Worm (Caenorhabditis elegans): ENCODE measurements around the gene mak-1.

Gene mak-1

ce11 chrII:8743379-8744173 is at the start of gene mak-1:
TSS of gene mak-1 (plus strand) at chrII:8744071.
- TF ChIP-seq nhr-76 (tag; optimal IDR thresholded peaks at IDR 0.05) (no peak), lin-35 (GFP tag; optimal IDR thresholded peaks at IDR 0.05) (peak; percentile 26 to 56), blmp-1 (tag; optimal IDR thresholded peaks at IDR 0.05) (peak; percentile 56), snu-23 (GFP tag; optimal IDR thresholded peaks at IDR 0.05) (peak; percentile 67), mef-2 (tag; optimal IDR thresholded peaks at IDR 0.05) (no peak), ceh-82 (tag; optimal IDR thresholded peaks at IDR 0.05) (no peak), nhr-71 (tag; optimal IDR thresholded peaks at IDR 0.05) (peak; percentile 60), lin-15B (tag; optimal IDR thresholded peaks at IDR 0.05) (no peak), mab-9 (GFP tag; IDR thresholded peaks at IDR 0.05) (no peak), lin-13 (GFP tag; optimal IDR thresholded peaks at IDR 0.05) (no peak), nhr-84 (tag; optimal IDR thresholded peaks at IDR 0.05) (no peak), nhr-77 (tag; optimal IDR thresholded peaks at IDR 0.05) (no peak), C34B4.2 (tag; optimal IDR thresholded peaks at IDR 0.05) (no peak), nhr-90 (tag; optimal IDR thresholded peaks at IDR 0.05; ENCODE audit: poor library complexity) (peak; percentile 39), elt-2 (tag; optimal IDR thresholded peaks at IDR 0.05) (peak; percentile 71), mep-1 (tag; optimal IDR thresholded peaks at IDR 0.05) (peak; percentile 2), hlh-4 (tag; optimal IDR thresholded peaks at IDR 0.05) (no peak), unc-62 (GFP tag; optimal IDR thresholded peaks at IDR 0.05) (no peak), efl-1 (optimal IDR thresholded peaks at IDR 0.05) (no peak), efl-1 (GFP tag; optimal IDR thresholded peaks at IDR 0.05 in 1 of 2) (no peak), pag-3 (tag; optimal IDR thresholded peaks at IDR 0.05; ENCODE audit: borderline replicate concordance, insufficient read depth) (no peak), lsy-2 (tag; optimal IDR thresholded peaks at IDR 0.05) (peak in 1 of 2 experiments; percentile 20), unc-30 (tag; optimal IDR thresholded peaks at IDR 0.05) (no peak), unc-130 (tag; optimal IDR thresholded peaks at IDR 0.05) (peak; percentile 17), aha-1 (tag; optimal IDR thresholded peaks at IDR 0.05) (no peak), nhr-237 (tag; optimal IDR thresholded peaks at IDR 0.05) (no peak), C16A3.4 (tag; optimal IDR thresholded peaks at IDR 0.05) (no peak), nhr-47 (tag; optimal IDR thresholded peaks at IDR 0.05) (peak; percentile 22), elt-3 (tag; optimal IDR thresholded peaks at IDR 0.05) (peak in 1 of 6 experiments; percentile 59), C04F5.9 (tag; optimal IDR thresholded peaks at IDR 0.05) (no peak), lin-14 (GFP tag; optimal IDR thresholded peaks at IDR 0.05) (peak; percentile 2), mdl-1 (tag; optimal IDR thresholded peaks at IDR 0.05) (peak in 1 of 2 experiments; percentile 65), pax-3 (tag; optimal IDR thresholded peaks at IDR 0.05) (no peak), dpl-1 (GFP tag; optimal IDR thresholded peaks at IDR 0.05) (peak in 1 of 3 experiments; percentile 24), Y116A8C.19 (tag; optimal IDR thresholded peaks at IDR 0.05; ENCODE audit: borderline replicate concordance) (no peak), xbp-1 (tag; optimal IDR thresholded peaks at IDR 0.05) (peak; percentile 17), lin-39 (tag; optimal IDR thresholded peaks at IDR 0.05) (no peak), nhr-85 (tag) (peak; percentile 86), ztf-4 (tag; optimal IDR thresholded peaks at IDR 0.05) (no peak), ama-1 (optimal IDR thresholded peaks at IDR 0.05) (peak; percentile 55), zip-4 (GFP tag; optimal IDR thresholded peaks at IDR 0.05) (no peak), swsn-7 (tag; optimal IDR thresholded peaks at IDR 0.05) (peak; percentile 11), unc-98 (GFP tag; IDR thresholded peaks at IDR 0.05) (no peak), tbx-2 (tag; optimal IDR thresholded peaks at IDR 0.05) (peak; percentile 47), fkh-4 (tag; optimal IDR thresholded peaks at IDR 0.05; ENCODE audit: borderline replicate concordance) (no peak), nhr-12 (tag; optimal IDR thresholded peaks at IDR 0.05) (no peak), nhr-20 (tag; optimal IDR thresholded peaks at IDR 0.05) (peak; percentile 81), lir-3 (tag; optimal IDR thresholded peaks at IDR 0.05; ENCODE audit: poor library complexity) (peak; percentile 42), ceh-8 (GFP tag; optimal IDR thresholded peaks at IDR 0.05) (no peak), ets-5 (GFP tag; IDR thresholded peaks at IDR 0.05) (no peak), nhr-19 (GFP tag; conservative IDR thresholded peaks at IDR 0.05) (peak; percentile 61), rnt-1 (tag; optimal IDR thresholded peaks at IDR 0.05) (peak; percentile 49)
